Fruit fly (Drosophila melanogaster) whole organism, embryonic: ENCODE data around the gene Hip1.

Experiments used
- Aef1 ChIP-seq: fragments of 200-800 bp; sonication (Bioruptor generic); IDR thresholded peaks from 3 replicates; pipeline ENCODE4 v1.3.6; 2022; ENCODE audit warnings: missing biosample characterization, missing genetic modification characterization
- Atf-2 ChIP-seq: fragments of 200-800 bp; sonication (Bioruptor generic); optimal IDR thresholded peaks from 2 replicates; lab custom pipeline; 2016; ENCODE audit warnings: missing biosample characterization, missing genetic modification characterization
- CG10209 ChIP-seq: fragments of 200-800 bp; sonication (Bioruptor generic); optimal IDR thresholded peaks from 3 replicates; lab custom pipeline; 2017; ENCODE audit warnings: missing biosample characterization, mild to moderate bottlenecking, missing genetic modification characterization, missing genetic modification reagents
- CG10274 ChIP-seq: fragments of 200-800 bp; sonication (Bioruptor generic); optimal IDR thresholded peaks from 3 replicates; lab custom pipeline; 2017; ENCODE audit warnings: missing biosample characterization, mild to moderate bottlenecking, missing genetic modification characterization
- CG10543 ChIP-seq: fragments of 200-800 bp; sonication (Bioruptor generic); optimal IDR thresholded peaks from 3 replicates; lab custom pipeline; 2017; ENCODE audit warnings: missing biosample characterization, mild to moderate bottlenecking, missing genetic modification characterization, moderate library complexity
- CG11504 ChIP-seq: fragments of 200-800 bp; sonication (Bioruptor generic); optimal IDR thresholded peaks from 3 replicates; lab custom pipeline; 2019; ENCODE audit warnings: missing biosample characterization, mild to moderate bottlenecking, missing genetic modification characterization, moderate library complexity
- CG12104 ChIP-seq: fragments of 200-800 bp; sonication (Bioruptor generic); optimal IDR thresholded peaks from 3 replicates; lab custom pipeline; 2016; ENCODE audit warnings: missing biosample characterization, missing genetic modification characterization
- CG1233 ChIP-seq: fragments of 200-800 bp; sonication (Bioruptor generic); optimal IDR thresholded peaks from 4 replicates; lab custom pipeline; 2018; ENCODE audit warnings: missing biosample characterization, mild to moderate bottlenecking, missing genetic modification characterization
- CG12659 ChIP-seq: fragments of 200-800 bp; sonication (Bioruptor generic); optimal IDR thresholded peaks from 3 replicates; lab custom pipeline; 2017; ENCODE audit warnings: mild to moderate bottlenecking, missing biosample characterization, missing genetic modification reagents, missing genetic modification characterization
- CG13624 ChIP-seq: fragments of 200-800 bp; sonication (Bioruptor generic); optimal IDR thresholded peaks from 2 replicates; lab custom pipeline; 2016; ENCODE audit warnings: missing biosample characterization, missing genetic modification characterization
- CG16815 ChIP-seq: fragments of 200-800 bp; sonication (Bioruptor generic); optimal IDR thresholded peaks from 3 replicates; lab custom pipeline; 2017; ENCODE audit warnings: missing biosample characterization, mild to moderate bottlenecking, missing genetic modification characterization
- CG16863 ChIP-seq: fragments of 200-800 bp; sonication (Bioruptor generic); optimal IDR thresholded peaks from 3 replicates; lab custom pipeline; 2016; ENCODE audit warnings: missing biosample characterization, missing genetic modification characterization
- CG31224 ChIP-seq: fragments of 200-800 bp; sonication (Bioruptor generic); IDR thresholded peaks from 2 replicates; pipeline ENCODE4 v1.3.6; 2022; ENCODE audit warnings: missing biosample characterization, missing genetic modification characterization
- CG32767 ChIP-seq: fragments of 200-800 bp; sonication (Bioruptor generic); IDR thresholded peaks from 2 replicates; pipeline ENCODE4 v1.3.6; 2022; ENCODE audit warnings: missing biosample characterization, missing genetic modification characterization
- CG4360 ChIP-seq: fragments of 200-800 bp; sonication (Bioruptor generic); IDR thresholded peaks from 2 replicates; pipeline ENCODE4 v1.3.6; 2022; ENCODE audit warnings: missing biosample characterization, missing genetic modification characterization
- CG4424 ChIP-seq: fragments of 200-800 bp; sonication (Bioruptor generic); optimal IDR thresholded peaks from 3 replicates; lab custom pipeline; 2016; ENCODE audit warnings: missing biosample characterization, missing genetic modification characterization
- CG6654 ChIP-seq: fragments of 200-800 bp; sonication (Bioruptor generic); optimal IDR thresholded peaks from 2 replicates; lab custom pipeline; 2017; ENCODE audit warnings: missing biosample characterization, mild to moderate bottlenecking, missing genetic modification characterization
- CG6854 ChIP-seq: fragments of 200-800 bp; sonication (Bioruptor generic); optimal IDR thresholded peaks from 3 replicates; lab custom pipeline; 2017; ENCODE audit warnings: missing biosample characterization, mild to moderate bottlenecking, missing genetic modification characterization
- CG7556 ChIP-seq: fragments of 200-800 bp; sonication (Bioruptor generic); optimal IDR thresholded peaks from 2 replicates; lab custom pipeline; 2017; ENCODE audit warnings: missing biosample characterization, mild to moderate bottlenecking, missing genetic modification characterization
- CG8281 ChIP-seq: fragments of 200-800 bp; sonication (Bioruptor generic); optimal IDR thresholded peaks from 2 replicates; lab custom pipeline; 2018; ENCODE audit warnings: missing biosample characterization, mild to moderate bottlenecking, missing genetic modification characterization, moderate library complexity
- CG9932 ChIP-seq: fragments of 200-800 bp; sonication (Bioruptor generic); IDR thresholded peaks from 2 replicates; pipeline ENCODE4 v1.3.6; 2022; ENCODE audit warnings: missing biosample characterization, missing genetic modification characterization
- D19B ChIP-seq: fragments of 200-800 bp; sonication (Bioruptor generic); optimal IDR thresholded peaks from 2 replicates; lab custom pipeline; 2017; ENCODE audit warnings: missing biosample characterization, mild to moderate bottlenecking, missing genetic modification characterization
- Dbx ChIP-seq: fragments of 200-800 bp; sonication (Bioruptor generic); IDR thresholded peaks from 3 replicates; pipeline ENCODE4 v1.3.6; 2022; ENCODE audit warnings: missing biosample characterization, missing genetic modification characterization
- Deaf1 ChIP-seq: fragments of 200-800 bp; optimal IDR thresholded peaks from 3 replicates; lab custom pipeline; 2019; ENCODE audit warnings: missing biosample characterization, mild to moderate bottlenecking, missing genetic modification characterization, moderate library complexity
- Dref ChIP-seq: fragments of 200-800 bp; sonication (Bioruptor generic); IDR thresholded peaks from 2 replicates; pipeline ENCODE4 v1.3.6; 2022; ENCODE audit warnings: missing biosample characterization, missing genetic modification characterization
- Hsf ChIP-seq: fragments of 200-800 bp; sonication (Bioruptor generic); optimal IDR thresholded peaks from 3 replicates; lab custom pipeline; 2016; ENCODE audit warnings: missing biosample characterization, missing genetic modification characterization
- Med ChIP-seq: fragments of 200-800 bp; sonication (Bioruptor generic); peaks from one replicate; lab custom pipeline; 2016; ENCODE audit warnings: missing biosample characterization, missing genetic modification characterization, mild to moderate bottlenecking, inconsistent platforms, moderate library complexity
- Myb ChIP-seq: fragments of 200-800 bp; sonication (Bioruptor generic); optimal IDR thresholded peaks from 2 replicates; lab custom pipeline; 2016; ENCODE audit warnings: missing biosample characterization, missing genetic modification characterization
- Nf-YC ChIP-seq: fragments of 200-800 bp; optimal IDR thresholded peaks from 3 replicates; lab custom pipeline; 2019; ENCODE audit warnings: missing biosample characterization, mild to moderate bottlenecking, missing genetic modification characterization, moderate library complexity
- Sox102F ChIP-seq: fragments of 200-800 bp; sonication (Bioruptor generic); optimal IDR thresholded peaks from 2 replicates; lab custom pipeline; 2018; ENCODE audit warnings: missing biosample characterization, mild to moderate bottlenecking, missing genetic modification characterization, moderate library complexity
- Xbp1 ChIP-seq: fragments of 200-800 bp; sonication (Bioruptor generic); optimal IDR thresholded peaks from 3 replicates; lab custom pipeline; 2016; ENCODE audit warnings: missing biosample characterization, mild to moderate bottlenecking, missing genetic modification characterization
- az2 ChIP-seq: fragments of 200-800 bp; sonication (Bioruptor generic); optimal IDR thresholded peaks from 3 replicates; lab custom pipeline; 2016; ENCODE audit warnings: missing biosample characterization, missing genetic modification characterization
- chinmo ChIP-seq: fragments of 200-800 bp; sonication (Bioruptor generic); IDR thresholded peaks from 4 replicates; pipeline ENCODE4 v1.3.6; 2022; ENCODE audit warnings: missing biosample characterization, missing genetic modification characterization; ENCODE audit not compliant: partially characterized antibody
- cwo ChIP-seq: fragments of 200-800 bp; sonication (Bioruptor generic); optimal IDR thresholded peaks from 3 replicates; lab custom pipeline; 2017; ENCODE audit warnings: missing biosample characterization, missing genetic modification characterization, mild to moderate bottlenecking, moderate library complexity, missing genetic modification reagents
- eyg ChIP-seq: fragments of 200-800 bp; sonication (Bioruptor generic); optimal IDR thresholded peaks from 3 replicates; lab custom pipeline; 2016; ENCODE audit warnings: missing biosample characterization, missing genetic modification characterization
- grau ChIP-seq: fragments of 200-800 bp; optimal IDR thresholded peaks from 3 replicates; lab custom pipeline; 2019; ENCODE audit warnings: missing biosample characterization, mild to moderate bottlenecking, missing genetic modification characterization, moderate library complexity
- lilli ChIP-seq: fragments of 200-800 bp; sonication (Bioruptor generic); optimal IDR thresholded peaks from 3 replicates; lab custom pipeline; 2016; ENCODE audit warnings: missing biosample characterization, missing genetic modification characterization
- lmd ChIP-seq: fragments of 200-800 bp; sonication (Bioruptor generic); IDR thresholded peaks from 2 replicates; pipeline ENCODE4 v1.3.6; 2022; ENCODE audit warnings: missing biosample characterization, missing genetic modification characterization
- maf-S ChIP-seq: fragments of 200-800 bp; sonication (Bioruptor generic); optimal IDR thresholded peaks from 2 replicates; lab custom pipeline; 2016; ENCODE audit warnings: missing biosample characterization, missing genetic modification characterization
- mam ChIP-seq: fragments of 200-800 bp; sonication (Bioruptor generic); optimal IDR thresholded peaks from 3 replicates; lab custom pipeline; 2016; ENCODE audit warnings: missing biosample characterization, missing genetic modification characterization
- mirr ChIP-seq: fragments of 200-800 bp; sonication (Bioruptor generic); optimal IDR thresholded peaks from 3 replicates; lab custom pipeline; 2018; ENCODE audit warnings: missing biosample characterization, mild to moderate bottlenecking, missing genetic modification characterization
- nerfin-2 ChIP-seq: fragments of 200-800 bp; sonication (Bioruptor generic); IDR thresholded peaks from 2 replicates; pipeline ENCODE4 v1.3.6; 2022; ENCODE audit warnings: missing biosample characterization, missing genetic modification characterization; ENCODE audit not compliant: partially characterized antibody
- prd ChIP-seq, 3 experiments: fragments of >200 bp in 2 of 3; fragments of 200-800 bp in 1 of 3; sonication (Bioruptor generic) in 1 of 3; optimal IDR thresholded peaks in 2 of 3; IDR thresholded peaks in 1 of 3; 2 replicates in 2 of 3; 3 replicates in 1 of 3; pipeline versions ENCODE4 v1.3.6 to Lab custom; 2017 to 2022; ENCODE audit warnings: missing biosample characterization in 1 of 3, missing genetic modification characterization in 1 of 3
- sd ChIP-seq: fragments of 200-800 bp; sonication (Bioruptor generic); optimal IDR thresholded peaks from 3 replicates; lab custom pipeline; 2018; ENCODE audit warnings: missing biosample characterization, mild to moderate bottlenecking, missing genetic modification characterization, moderate library complexity
- sob ChIP-seq: fragments of 200-800 bp; sonication (Bioruptor generic); IDR thresholded peaks from 2 replicates; pipeline ENCODE4 v1.3.6; 2022; ENCODE audit warnings: missing biosample characterization, missing genetic modification characterization
- tap ChIP-seq: fragments of 200-800 bp; optimal IDR thresholded peaks from 3 replicates; lab custom pipeline; 2019; ENCODE audit warnings: missing biosample characterization, mild to moderate bottlenecking, missing genetic modification characterization, moderate library complexity
- usp ChIP-seq: fragments of >200 bp; optimal IDR thresholded peaks from 2 replicates; lab custom pipeline; 2017; ENCODE audit warnings: missing biosample characterization, missing genetic modification characterization
- zen ChIP-seq: fragments of 200-800 bp; sonication (Bioruptor generic); optimal IDR thresholded peaks from 3 replicates; lab custom pipeline; 2018; ENCODE audit warnings: missing biosample characterization, mild to moderate bottlenecking, missing genetic modification characterization, moderate library complexity

Gene Hip1

DNA sequence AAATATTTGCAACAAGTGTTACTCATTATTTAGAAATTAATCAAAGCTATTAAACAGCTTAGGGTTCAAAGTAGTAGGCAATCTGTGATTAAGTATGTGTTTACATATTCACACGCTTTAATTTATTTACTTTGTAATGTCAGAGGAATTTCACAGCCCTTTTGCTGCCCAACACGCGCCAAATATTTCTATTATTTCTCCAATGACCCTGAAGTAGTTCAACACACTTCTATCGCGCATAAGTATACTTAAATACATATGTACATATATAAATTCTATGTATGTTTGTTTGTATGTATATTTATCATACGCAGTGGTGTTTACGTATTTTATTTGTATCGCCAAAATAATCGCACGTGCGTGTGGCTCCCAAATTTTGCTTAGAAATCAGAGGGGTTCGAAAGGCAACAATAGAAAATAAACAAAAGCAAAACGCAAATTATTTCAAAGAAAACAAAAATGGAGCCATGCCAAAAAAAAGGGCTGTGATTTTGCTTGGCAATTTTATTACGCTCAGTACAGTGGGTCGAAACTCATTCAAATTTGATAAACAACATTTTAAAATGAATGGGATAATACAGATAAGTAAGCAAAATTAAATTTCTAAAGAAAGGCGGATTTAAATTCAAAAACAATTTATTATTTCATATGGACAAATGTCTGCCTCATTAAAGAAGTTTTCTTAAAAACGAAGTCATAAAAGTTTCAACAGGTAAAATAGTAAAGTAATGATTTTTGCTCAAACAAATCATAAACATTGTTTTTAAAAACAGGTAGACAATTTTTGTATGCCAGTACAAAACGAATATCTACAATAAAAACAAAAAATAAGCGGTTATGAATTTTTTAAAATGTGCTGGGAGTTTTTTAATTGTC, 30.0 kb upstream of the Hip1 start (continued):
- TF ChIP-seq prd (optimal IDR thresholded peaks at IDR 0.05; lab: Kevin White, UChicago), result no peak
- TF ChIP-seq prd (GFP tag; IDR thresholded peaks at IDR 0.05; lab: Robert Waterston, UW), result no peak
- TF ChIP-seq tap, result peak; percentile 37
- TF ChIP-seq lmd (GFP tag; lab: Robert Waterston, UW), result peak; percentile 53; the same call in 1 of the 2 replicates
- TF ChIP-seq Hsf, result peak; percentile 51
- peak; percentile 50 for TF ChIP-seq CG10543
- TF ChIP-seq Med (GFP tag; lab: Kevin White, UChicago), result no peak
- TF ChIP-seq chinmo, result 0 out of 4 replicates have a peak, but pooled peaks have one; percentile 62
- TF ChIP-seq D19B (GFP tag; lab: Kevin White, UChicago), result peak; percentile 32
- TF ChIP-seq maf-S (GFP tag; lab: Kevin White, UChicago), result peak; percentile 38
- TF ChIP-seq lilli (GFP tag; lab: Kevin White, UChicago), result peak; percentile 62
- TF ChIP-seq CG8281 (tag; lab: Kevin White, UChicago), result no peak
- TF ChIP-seq Atf-2 (GFP tag; lab: Kevin White, UChicago), result peak; percentile 38
- no peak for TF ChIP-seq Dref (GFP tag; lab: Robert Waterston, UW)
- peak; percentile 93 for TF ChIP-seq cwo
- TF ChIP-seq CG7556 (GFP tag; lab: Kevin White, UChicago), result peak; percentile 63
- TF ChIP-seq Nf-YC (tag; lab: Kevin White, UChicago), result peak; percentile 33
- TF ChIP-seq CG13624 (GFP tag; lab: Kevin White, UChicago), result peak; percentile 58
- peak; percentile 67 for TF ChIP-seq CG11504 (tag; lab: Kevin White, UChicago)
- TF ChIP-seq CG32767 (GFP tag; lab: Robert Waterston, UW), result no peak
- peak; percentile 16 for TF ChIP-seq CG10274 (GFP tag; lab: Kevin White, UChicago)
- TF ChIP-seq zen (tag; lab: Kevin White, UChicago), result peak; percentile 3
- no peak for TF ChIP-seq usp (GFP tag; lab: Kevin White, UChicago)
- TF ChIP-seq mirr (GFP tag; lab: Kevin White, UChicago), result peak; percentile 36
- no peak for TF ChIP-seq nerfin-2 (GFP tag; lab: Robert Waterston, UW)
- TF ChIP-seq Deaf1, result peak; percentile 22
- TF ChIP-seq CG9932 (GFP tag; lab: Robert Waterston, UW), result peak; percentile 70
- peak; percentile 35 for TF ChIP-seq Myb (GFP tag; lab: Kevin White, UChicago)
- peak; percentile 45 for TF ChIP-seq CG12659 (GFP tag; lab: Kevin White, UChicago)
- TF ChIP-seq CG4360 (GFP tag; lab: Robert Waterston, UW), result no peak
- TF ChIP-seq Aef1 (GFP tag; lab: Robert Waterston, UW), result 0 out of 3 replicates have a peak, but pooled peaks have one; percentile 15
- TF ChIP-seq grau, result peak; percentile 69
- TF ChIP-seq Xbp1, result peak; percentile 33
- TF ChIP-seq CG16863 (GFP tag; lab: Kevin White, UChicago), result peak; percentile 32
- TF ChIP-seq mam (GFP tag; lab: Kevin White, UChicago), result peak; percentile 68
- peak; percentile 31; the same call in 1 of the 2 replicates for TF ChIP-seq CG31224 (GFP tag; lab: Robert Waterston, UW)
- TF ChIP-seq az2 (GFP tag; lab: Kevin White, UChicago), result peak; percentile 22
- peak; percentile 48 for TF ChIP-seq CG4424 (GFP tag; lab: Kevin White, UChicago)
- peak; percentile 6; the same call in 1 of the 2 replicates for TF ChIP-seq sob (GFP tag; lab: Robert Waterston, UW)
- 0 out of 3 replicates have a peak, but pooled peaks have one; percentile 50 for TF ChIP-seq Dbx (GFP tag; lab: Robert Waterston, UW)
- peak; percentile 36 for TF ChIP-seq CG16815 (GFP tag; lab: Kevin White, UChicago)
- TF ChIP-seq sd (tag; lab: Kevin White, UChicago), result peak; percentile 97
- TF ChIP-seq CG12104 (GFP tag; lab: Kevin White, UChicago), result peak; percentile 44
- TF ChIP-seq CG10209 (GFP tag; lab: Kevin White, UChicago), result peak; percentile 42
- peak; percentile 6 for TF ChIP-seq CG6854 (GFP tag; lab: Kevin White, UChicago)
- peak; percentile 16 for TF ChIP-seq CG1233 (GFP tag; lab: Kevin White, UChicago)
- peak; percentile 24 for TF ChIP-seq CG6654
- peak; percentile 45 for TF ChIP-seq Sox102F (GFP tag; lab: Kevin White, UChicago)
- TF ChIP-seq eyg (GFP tag; lab: Kevin White, UChicago), result peak; percentile 23
